Worm (Caenorhabditis elegans): Measurements from ENCODE around the gene Y72A10A.1.

The Y72A10A.1 gene

DNA sequence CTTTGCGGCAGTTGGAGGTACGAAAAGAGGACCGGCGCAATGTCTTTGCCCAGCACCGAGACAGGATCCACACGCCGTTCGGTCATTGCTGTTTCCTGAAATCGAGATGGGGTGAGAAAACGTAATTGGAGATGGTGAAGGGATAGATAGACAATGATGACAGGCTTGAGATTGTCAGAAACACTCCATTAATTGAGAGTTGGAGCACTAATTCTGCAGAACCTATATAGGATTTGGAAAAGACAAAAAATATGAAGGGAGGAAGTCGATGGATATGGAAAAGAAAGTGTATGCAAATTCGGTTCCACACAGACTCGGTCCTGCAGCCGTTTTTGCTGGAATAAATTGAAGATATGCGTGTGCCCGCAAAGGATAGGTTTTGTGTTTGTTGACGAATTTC, at the start of gene Y72A10A.1:
Gene Y72A10A.1 (minus strand): TSS at position 101 of the 400 bp plus-strand sequence.
- TF ChIP-seq elt-3 (tag; optimal IDR thresholded peaks at IDR 0.05), result no peak
- TF ChIP-seq blmp-1 (tag; optimal IDR thresholded peaks at IDR 0.05), result no peak
- TF ChIP-seq sem-2 (GFP tag; optimal IDR thresholded peaks at IDR 0.05), result no peak
- no peak for TF ChIP-seq ham-2 (GFP tag; optimal IDR thresholded peaks at IDR 0.05)
- TF ChIP-seq zip-8 (tag; optimal IDR thresholded peaks at IDR 0.05), result no peak
- no peak for TF ChIP-seq ces-1 (GFP tag; optimal IDR thresholded peaks at IDR 0.05)
- no peak for TF ChIP-seq drap-1 (GFP tag; optimal IDR thresholded peaks at IDR 0.05)
- TF ChIP-seq mep-1 (tag; optimal IDR thresholded peaks at IDR 0.05), result no peak
- no peak for TF ChIP-seq nhr-12 (tag; optimal IDR thresholded peaks at IDR 0.05)
- TF ChIP-seq ceh-43 (GFP tag; optimal IDR thresholded peaks at IDR 0.05), result no peak
- TF ChIP-seq ceh-83 (GFP tag; optimal IDR thresholded peaks at IDR 0.05), result no peak
- TF ChIP-seq nhr-28 (tag; optimal IDR thresholded peaks at IDR 0.05), result no peak
- TF ChIP-seq lin-13 (tag; optimal IDR thresholded peaks at IDR 0.05), result no peak
- TF ChIP-seq lin-32 (GFP tag; optimal IDR thresholded peaks at IDR 0.05), result no peak
- no peak for TF ChIP-seq pha-4 (tag; optimal IDR thresholded peaks at IDR 0.05)
- TF ChIP-seq cnd-1 (tag; optimal IDR thresholded peaks at IDR 0.05), result no peak
- TF ChIP-seq tbx-8 (GFP tag; optimal IDR thresholded peaks at IDR 0.05), result no peak
- TF ChIP-seq mls-2 (tag; optimal IDR thresholded peaks at IDR 0.05), result no peak

DNA sequence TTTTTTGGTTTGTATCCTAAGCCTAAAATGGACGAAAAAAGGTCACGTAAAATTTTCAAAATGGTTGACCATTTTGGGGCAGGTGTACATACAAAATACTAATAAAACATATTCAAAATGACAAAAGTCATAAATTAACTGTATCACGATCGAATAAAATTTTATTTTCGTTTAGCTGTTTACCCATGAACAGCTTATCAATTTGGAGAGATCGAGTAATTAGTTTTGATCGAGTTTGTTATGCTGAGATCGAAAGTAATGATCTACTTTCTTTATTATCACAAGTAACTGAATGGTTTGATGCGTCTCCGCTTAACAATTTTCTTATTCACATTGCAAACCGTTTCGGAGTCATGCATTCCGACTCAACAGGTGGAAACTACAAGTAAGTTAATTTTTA, 49.7 kb upstream of the Y72A10A.1 start, which contains the start of gene T13C5.10:
Gene T13C5.10 (plus strand): TSS at position 301 of the 400 bp plus-strand sequence.
- TF ChIP-seq unc-39 (tag; optimal IDR thresholded peaks at IDR 0.05) (no peak), ceh-39 (tag; optimal IDR thresholded peaks at IDR 0.05) (no peak), unc-62 (GFP tag; optimal IDR thresholded peaks at IDR 0.05) (no peak)

DNA sequence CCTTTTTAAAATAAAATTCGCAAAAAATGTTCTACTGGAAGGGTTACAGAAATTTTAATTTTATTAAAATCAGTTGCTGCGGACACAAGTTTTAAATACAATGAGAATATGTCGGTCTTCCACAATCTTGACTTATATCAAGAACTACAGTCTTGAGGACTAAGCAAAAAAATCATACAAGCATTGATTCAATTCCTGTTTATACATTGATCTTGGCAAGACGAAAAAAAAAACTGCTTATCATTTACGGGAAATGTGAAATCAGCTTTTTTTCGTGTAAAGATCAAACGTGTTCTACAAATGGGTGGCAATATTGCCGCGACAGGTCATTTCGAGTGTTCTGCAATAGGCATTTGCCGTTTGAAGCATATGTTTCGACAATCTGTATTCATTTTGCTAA, 46.6 kb upstream of the Y72A10A.1 start, which contains the start of gene T13C5.2:
Gene T13C5.2 (plus strand): TSS at position 301 of the 400 bp plus-strand sequence.
- TF ChIP-seq blmp-1 (tag; optimal IDR thresholded peaks at IDR 0.05), result no peak
- no peak for TF ChIP-seq lin-32 (GFP tag; optimal IDR thresholded peaks at IDR 0.05)
- TF ChIP-seq unc-62 (GFP tag; optimal IDR thresholded peaks at IDR 0.05), result no peak
- TF ChIP-seq unc-39 (tag; optimal IDR thresholded peaks at IDR 0.05), result no peak
- no peak for TF ChIP-seq ztf-11 (tag; optimal IDR thresholded peaks at IDR 0.05)

DNA sequence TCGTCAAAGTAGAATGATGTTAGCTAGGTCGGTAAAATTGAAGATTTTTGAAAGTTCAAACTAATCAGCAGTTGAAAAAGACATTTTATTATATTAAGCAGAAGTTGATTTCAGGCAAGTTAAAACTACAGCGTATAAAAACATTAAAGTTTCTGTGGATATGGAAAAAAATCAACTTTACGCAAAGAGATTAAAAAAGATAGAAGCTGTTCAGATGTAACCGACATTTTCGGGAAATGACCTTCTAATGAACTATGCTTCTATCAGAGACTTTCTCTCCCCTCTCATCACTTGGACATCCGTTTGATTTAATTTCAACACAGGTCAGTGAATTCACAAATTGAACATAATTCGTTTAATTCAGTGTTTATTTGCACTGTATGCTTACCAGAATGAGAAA, 42.1 kb upstream of the Y72A10A.1 start, which contains the start of gene T13C5.7:
Gene T13C5.7 (plus strand): TSS at position 301 of the 400 bp plus-strand sequence.
- TF ChIP-seq tbx-8 (GFP tag; optimal IDR thresholded peaks at IDR 0.05), result no peak
- TF ChIP-seq sem-2 (GFP tag; optimal IDR thresholded peaks at IDR 0.05), result no peak
- no peak for TF ChIP-seq mab-5 (tag; optimal IDR thresholded peaks at IDR 0.05)
- TF ChIP-seq ztf-11 (tag; optimal IDR thresholded peaks at IDR 0.05), result no peak
- no peak for TF ChIP-seq snpc-4 (tag; optimal IDR thresholded peaks at IDR 0.05)
- no peak for TF ChIP-seq nhr-12 (tag; optimal IDR thresholded peaks at IDR 0.05)
- no peak for TF ChIP-seq nhr-2 (tag; optimal IDR thresholded peaks at IDR 0.05)

DNA sequence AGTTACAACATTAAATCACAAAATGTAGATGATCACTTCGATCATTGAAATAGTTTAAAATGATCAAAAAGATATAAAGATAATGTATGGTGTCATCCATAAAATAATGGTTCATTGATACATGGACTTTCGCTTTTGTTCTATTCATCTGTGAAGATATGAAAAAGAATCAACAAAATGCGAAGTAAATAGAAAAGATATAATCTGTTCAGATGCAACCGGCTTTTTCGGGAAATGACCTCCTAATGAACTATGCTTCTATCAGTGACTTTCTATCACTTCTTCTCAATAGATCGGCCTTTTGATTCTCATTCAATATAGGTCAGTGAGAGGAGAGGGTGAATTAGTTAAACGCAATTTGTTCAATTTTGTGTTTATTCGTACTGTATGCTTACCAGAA, 40.8 kb upstream of the Y72A10A.1 start:
- TF ChIP-seq drap-1 (GFP tag; optimal IDR thresholded peaks at IDR 0.05) (no peak), blmp-1 (tag; optimal IDR thresholded peaks at IDR 0.05) (peak; percentile 73)

DNA sequence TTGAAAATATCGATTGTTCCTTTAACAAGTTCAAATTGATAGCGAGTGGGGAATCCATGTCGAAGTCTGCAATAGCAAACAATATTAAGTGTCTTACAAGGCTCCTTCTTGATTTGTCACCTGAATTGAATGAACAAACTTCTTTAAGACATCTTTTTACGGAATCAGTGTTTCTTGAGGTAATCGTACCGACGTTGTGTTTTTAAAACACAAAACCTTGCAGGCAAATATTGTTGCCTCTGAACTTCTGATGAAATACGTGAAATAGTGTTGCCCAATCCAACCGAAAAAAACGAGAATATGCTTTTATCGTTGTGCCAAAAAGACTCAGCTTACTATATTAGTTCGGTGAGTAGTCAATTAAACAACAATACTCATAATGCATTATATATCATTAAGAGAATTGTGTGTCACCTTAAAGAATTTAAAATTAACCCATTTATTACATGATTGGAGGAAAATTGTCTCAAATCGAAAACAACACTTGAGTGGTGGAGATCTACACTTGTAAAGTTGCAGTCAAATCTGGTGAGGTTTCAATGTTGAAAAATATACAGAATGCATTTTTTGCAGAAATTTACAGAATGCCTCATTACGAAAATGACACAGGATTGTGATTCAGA, 39.9 kb upstream of the Y72A10A.1 start, which contains the start of the genes T25B2.4 and T13C5.3:
Gene T25B2.4 (plus strand): TSS at position 301 of the 623 bp plus-strand sequence.
Gene T13C5.3 (plus strand): TSS at position 573 of the 623 bp plus-strand sequence.
- TF ChIP-seq ceh-39 (tag; optimal IDR thresholded peaks at IDR 0.05) (no peak), elt-1 (tag; optimal IDR thresholded peaks at IDR 0.05; ENCODE audit: borderline replicate concordance, insufficient read depth) (no peak), ces-1 (GFP tag; optimal IDR thresholded peaks at IDR 0.05) (no peak), lsy-2 (tag; optimal IDR thresholded peaks at IDR 0.05) (no peak), snpc-4 (tag; optimal IDR thresholded peaks at IDR 0.05) (no peak), hlh-1 (tag; optimal IDR thresholded peaks at IDR 0.05) (no peak), ceh-43 (GFP tag; optimal IDR thresholded peaks at IDR 0.05) (no peak), nhr-76 (tag; optimal IDR thresholded peaks at IDR 0.05) (no peak), lin-13 (tag; optimal IDR thresholded peaks at IDR 0.05) (no peak), mab-5 (tag; optimal IDR thresholded peaks at IDR 0.05) (no peak), cnd-1 (tag; optimal IDR thresholded peaks at IDR 0.05) (no peak), mep-1 (tag; optimal IDR thresholded peaks at IDR 0.05) (no peak), sem-2 (GFP tag; optimal IDR thresholded peaks at IDR 0.05) (no peak)
